Fruit fly (Drosophila melanogaster): ENCODE measurements around the gene indra.

The indra gene

dm6 chr3L:1335989-1336961 lies 5.9 kb downstream of the indra start (continued):
- TF ChIP-seq mld (GFP tag; IDR thresholded peaks at IDR 0.05; ENCODE audit: partially characterized antibody) (no peak), sd (tag; optimal IDR thresholded peaks at IDR 0.05) (peak; percentile 89), HLH3B (GFP tag; IDR thresholded peaks at IDR 0.05) (0 out of 2 replicates have a peak, but pooled peaks have one; percentile 5), CG3281 (GFP tag; optimal IDR thresholded peaks at IDR 0.05) (peak; percentile 9), CG3995 (GFP tag; optimal IDR thresholded peaks at IDR 0.05) (peak; percentile 12), Sox100B (GFP tag; optimal IDR thresholded peaks at IDR 0.05) (no peak), CG7271 (tag; optimal IDR thresholded peaks at IDR 0.05) (no peak), cwo (GFP tag; optimal IDR thresholded peaks at IDR 0.05) (peak; percentile 80), ato (GFP tag; IDR thresholded peaks at IDR 0.05; ENCODE audit: partially characterized antibody) (no peak), pnt (GFP tag; optimal IDR thresholded peaks at IDR 0.05) (no peak), Ets65A (GFP tag) (peak; percentile 77), CG4360 (GFP tag; IDR thresholded peaks at IDR 0.05) (peak; percentile 67; the same call in 1 of the 2 replicates), CG9932 (GFP tag; IDR thresholded peaks at IDR 0.05) (peak; percentile 30; the same call in 1 of the 2 replicates), lbe (GFP tag; optimal IDR thresholded peaks at IDR 0.05) (peak; percentile 48), grn (GFP tag; optimal IDR thresholded peaks at IDR 0.05) (peak; percentile 93), nom (GFP tag; optimal IDR thresholded peaks at IDR 0.05) (no peak), CG13624 (GFP tag; optimal IDR thresholded peaks at IDR 0.05) (peak; percentile 15), CG10321 (GFP tag; IDR thresholded peaks at IDR 0.05) (peak; percentile 24; the same call in 1 of the 2 replicates), slbo (GFP tag; IDR thresholded peaks at IDR 0.05) (peak; percentile 35; the same call in 1 of the 2 replicates), cato (GFP tag; optimal IDR thresholded peaks at IDR 0.05; ENCODE audit: borderline replicate concordance) (no peak), aop (GFP tag; IDR thresholded peaks at IDR 0.05) (no peak), dysf (GFP tag; IDR thresholded peaks at IDR 0.05) (0 out of 3 replicates have a peak, but pooled peaks have one; percentile 22), CG10543 (GFP tag; optimal IDR thresholded peaks at IDR 0.05) (peak; percentile 41), Sry-β (GFP tag; optimal IDR thresholded peaks at IDR 0.05) (no peak), CG6813 (GFP tag; optimal IDR thresholded peaks at IDR 0.05) (no peak), corto (GFP tag; optimal IDR thresholded peaks at IDR 0.05) (peak; percentile 32), chinmo (GFP tag; IDR thresholded peaks at IDR 0.05; ENCODE audit: partially characterized antibody) (0 out of 4 replicates have a peak, but pooled peaks have one; percentile 29), sens (GFP tag) (peak; percentile 35), wek (GFP tag; optimal IDR thresholded peaks at IDR 0.05) (no peak), CG18599 (GFP tag; optimal IDR thresholded peaks at IDR 0.05) (peak; percentile 50), CG3065 (GFP tag; optimal IDR thresholded peaks at IDR 0.05) (no peak), zfh2 (GFP tag; optimal IDR thresholded peaks at IDR 0.05) (no peak), mirr (GFP tag; optimal IDR thresholded peaks at IDR 0.05) (peak; percentile 74), grau (tag; optimal IDR thresholded peaks at IDR 0.05) (peak; percentile 15), CG1603 (tag; optimal IDR thresholded peaks at IDR 0.05) (no peak), TFAM (GFP tag; optimal IDR thresholded peaks at IDR 0.05) (no peak), Rfx (GFP tag; IDR thresholded peaks at IDR 0.05) (peak; percentile 55), CG14441 (GFP tag; IDR thresholded peaks at IDR 0.05) (peak; percentile 13; the same call in 1 of the 2 replicates), CG42726 (GFP tag; IDR thresholded peaks at IDR 0.05; ENCODE audit: partially characterized antibody) (no peak), cg (GFP tag; optimal IDR thresholded peaks at IDR 0.05) (peak; percentile 26), CG12769 (tag; optimal IDR thresholded peaks at IDR 0.05) (peak; percentile 52), Hr78 (GFP tag; optimal IDR thresholded peaks at IDR 0.05) (peak in 1 of 2 experiments; percentile 17), CG10565 (GFP tag; optimal IDR thresholded peaks at IDR 0.05) (no peak), Trl (optimal IDR thresholded peaks at IDR 0.05) (peak in 1 of 2 experiments; percentile 3), Trl (GFP tag; optimal IDR thresholded peaks at IDR 0.05) (no peak), Xrp1 (GFP tag; IDR thresholded peaks at IDR 0.05) (peak; percentile 28; the same call in 1 of the 2 replicates), CG7556 (GFP tag; optimal IDR thresholded peaks at IDR 0.05) (peak; percentile 7)

Measured in whole organism, embryonic.